Fruit fly (Drosophila melanogaster): ENCODE data around the gene CG43638.

DNA sequence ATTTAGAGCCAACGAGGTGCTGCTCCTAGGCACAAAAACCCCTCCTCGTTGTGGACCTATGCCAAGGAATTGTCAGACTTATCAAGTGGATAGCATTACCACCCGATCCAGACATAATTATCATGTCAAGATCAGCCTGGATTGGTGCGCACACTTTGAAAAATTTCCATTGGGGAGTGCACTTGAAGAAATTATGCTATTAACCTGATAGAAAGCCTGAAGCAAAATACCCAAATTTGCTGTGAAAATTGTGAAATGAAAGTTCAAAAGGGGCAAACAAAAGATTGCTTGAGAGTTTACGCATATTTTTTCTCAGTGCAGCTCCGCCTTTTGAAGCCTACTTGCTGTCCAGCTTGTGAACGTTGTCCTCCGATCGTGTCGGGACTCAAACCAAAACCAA is 30.7 kb upstream of the CG43638 start:
- TF ChIP-seq CTCF (optimal IDR thresholded peaks at IDR 0.05) (no peak), CG8478 (optimal IDR thresholded peaks at IDR 0.05) (no peak)
